ENCODE assay signal across 3 fruit fly cellular contexts in the genomic region with DNA sequence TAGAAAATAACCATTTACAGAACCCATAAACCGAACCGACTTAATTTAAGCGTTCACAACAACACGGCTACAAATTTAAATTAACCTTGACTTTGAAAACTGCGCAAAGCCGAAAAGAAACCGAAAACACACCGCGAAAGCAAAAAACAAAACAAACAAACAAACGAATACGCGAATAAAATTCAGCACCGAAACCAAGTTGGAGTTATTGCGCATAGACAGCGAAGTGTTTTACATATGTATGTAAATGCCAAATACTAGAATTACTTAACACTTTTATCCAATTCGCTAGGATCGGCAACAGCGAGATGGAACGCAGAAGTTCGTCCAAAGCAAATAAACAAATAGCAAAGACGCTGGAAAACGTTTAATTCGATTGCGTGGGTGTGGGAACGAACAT.
A peak's percentile ranks its signal among the peaks of the same experiment; 100 is the strongest.
TF ChIP-seq lines count a peak whose summit lies in the region.

No protein-coding gene starts in this region.

- no peak for TF ChIP-seq CTCF in whole organism, embryonic (GFP tag; optimal IDR thresholded peaks at IDR 0.05; lab: Kevin White, UChicago)

TF ChIP-seq in whole organism, adult, 20 proteins besides CTCF, POLR2A, EP300 and RAD21:
- no peak for TF ChIP-seq CG14711 (tag; optimal IDR thresholded peaks at IDR 0.05; lab: Kevin White, UChicago)
- no peak for TF ChIP-seq Hr96 (GFP tag; optimal IDR thresholded peaks at IDR 0.05; lab: Kevin White, UChicago)
- TF ChIP-seq kay (GFP tag; lab: Kevin White, UChicago; ENCODE audit: borderline replicate concordance), result peak; percentile 60
- no peak for TF ChIP-seq Crg-1 (GFP tag; optimal IDR thresholded peaks at IDR 0.05; lab: Kevin White, UChicago)
- no peak for TF ChIP-seq CG7101 (tag; optimal IDR thresholded peaks at IDR 0.05; lab: Kevin White, UChicago)
- TF ChIP-seq bab1 (GFP tag; optimal IDR thresholded peaks at IDR 0.05; lab: Kevin White, UChicago), result no peak
- no peak for TF ChIP-seq Mnt (GFP tag; optimal IDR thresholded peaks at IDR 0.05; lab: Kevin White, UChicago)

TF ChIP-seq in whole organism, embryonic, 481 proteins besides CTCF, POLR2A, EP300 and RAD21:
- TF ChIP-seq vvl (GFP tag; IDR thresholded peaks at IDR 0.05; lab: Robert Waterston, UW), result 0 out of 2 replicates have a peak, but pooled peaks have one; percentile 17
- TF ChIP-seq CG13894 (tag; optimal IDR thresholded peaks at IDR 0.05; lab: Kevin White, UChicago), result peak; percentile 66
- no peak for TF ChIP-seq NFAT (GFP tag; IDR thresholded peaks at IDR 0.05; lab: Robert Waterston, UW)
- peak; percentile 29 for TF ChIP-seq CG10543 (GFP tag; optimal IDR thresholded peaks at IDR 0.05; lab: Kevin White, UChicago)
- TF ChIP-seq sens (GFP tag; lab: Kevin White, UChicago), result no peak
- no peak for TF ChIP-seq seq (GFP tag; IDR thresholded peaks at IDR 0.05; lab: Robert Waterston, UW)
- TF ChIP-seq CG11247 (GFP tag; IDR thresholded peaks at IDR 0.05; lab: Robert Waterston, UW), result no peak
- peak; percentile 11 for TF ChIP-seq CG12769 (tag; optimal IDR thresholded peaks at IDR 0.05; lab: Kevin White, UChicago)
- 0 out of 4 replicates have a peak, but pooled peaks have one; percentile 31 for TF ChIP-seq chinmo (GFP tag; IDR thresholded peaks at IDR 0.05; lab: Robert Waterston, UW; ENCODE audit: partially characterized antibody)
- TF ChIP-seq Gsc (GFP tag; IDR thresholded peaks at IDR 0.05; lab: Robert Waterston, UW), result no peak
- TF ChIP-seq CG32767 (GFP tag; IDR thresholded peaks at IDR 0.05; lab: Robert Waterston, UW), result no peak
- TF ChIP-seq eve (GFP tag; optimal IDR thresholded peaks at IDR 0.05; lab: Kevin White, UChicago), result peak in 1 of 2 experiments; percentile 47
- no peak for TF ChIP-seq Gug (GFP tag; IDR thresholded peaks at IDR 0.05; lab: Robert Waterston, UW)
- TF ChIP-seq rib (GFP tag; IDR thresholded peaks at IDR 0.05; lab: Robert Waterston, UW), result peak; percentile 70; the same call in 1 of the 2 replicates
- peak; percentile 21 for TF ChIP-seq B-H2 (GFP tag; optimal IDR thresholded peaks at IDR 0.05; lab: Kevin White, UChicago)
- TF ChIP-seq CG4730 (GFP tag; IDR thresholded peaks at IDR 0.05; lab: Robert Waterston, UW), result no peak
- 0 out of 3 replicates have a peak, but pooled peaks have one; percentile 16 for TF ChIP-seq sr (GFP tag; IDR thresholded peaks at IDR 0.05; lab: Robert Waterston, UW)
- TF ChIP-seq CG14710 (tag; optimal IDR thresholded peaks at IDR 0.05; lab: Kevin White, UChicago), result no peak

TF ChIP-seq in whole organism, prepupa, 60 proteins besides CTCF, POLR2A, EP300 and RAD21:
- TF ChIP-seq Blimp-1 (GFP tag; optimal IDR thresholded peaks at IDR 0.05; lab: Kevin White, UChicago), result peak; percentile 0
- TF ChIP-seq fkh (GFP tag; optimal IDR thresholded peaks at IDR 0.05; lab: Kevin White, UChicago), result peak; percentile 19
- TF ChIP-seq pdm3 (GFP tag; optimal IDR thresholded peaks at IDR 0.05; lab: Kevin White, UChicago), result no peak
- no peak for TF ChIP-seq Lpt (GFP tag; optimal IDR thresholded peaks at IDR 0.05; lab: Kevin White, UChicago)
